Worm (Caenorhabditis elegans) whole organism, L1 larva: ENCODE data around the gene F16F9.1.
A peak's percentile ranks its signal among the peaks of the same experiment; 100 is the strongest.

Source experiments
- C16A3.4 ChIP-seq: fragments of 150-350 bp; optimal IDR thresholded peaks from 2 replicates; lab custom pipeline; 2014; ENCODE audit warnings: missing biosample characterization, missing genetic modification characterization
- aha-1 ChIP-seq: fragments of 150-350 bp; optimal IDR thresholded peaks from 2 replicates; lab custom pipeline; 2014; ENCODE audit warnings: missing biosample characterization, missing genetic modification characterization
- alr-1 ChIP-seq: fragments of 200-800 bp; sonication (Bioruptor generic); optimal IDR thresholded peaks from 2 replicates; lab custom pipeline; 2018; ENCODE audit warnings: borderline replicate concordance, mild to moderate bottlenecking, missing genetic modification characterization, missing compliant biosample characterization
- aly-2 ChIP-seq: fragments of 150-350 bp; optimal IDR thresholded peaks from 2 replicates; lab custom pipeline; 2014; ENCODE audit warnings: missing biosample characterization, missing genetic modification characterization
- ama-1 ChIP-seq: fragments of 150-350 bp; optimal IDR thresholded peaks from 2 replicates; lab custom pipeline; 2014
- ceh-63 ChIP-seq: fragments of 200-800 bp; sonication (Bioruptor generic); optimal IDR thresholded peaks from 2 replicates; lab custom pipeline; 2018; ENCODE audit warnings: mild to moderate bottlenecking, missing genetic modification characterization, missing compliant biosample characterization
- ceh-8 ChIP-seq: fragments of 200-800 bp; sonication (Bioruptor generic); optimal IDR thresholded peaks from 2 replicates; lab custom pipeline; 2018; ENCODE audit warnings: mild to moderate bottlenecking, missing genetic modification characterization, moderate library complexity, missing compliant biosample characterization
- ceh-82 ChIP-seq, 3 experiments: fragments of 150-350 bp in 1 of 3; sonication (generic microtip) in 2 of 3; optimal IDR thresholded peaks; 2 replicates each; lab custom pipeline; 2014 to 2017; ENCODE audit warnings: missing biosample characterization in 3 of 3, missing genetic modification characterization in 3 of 3
- ceh-88 ChIP-seq: fragments of 200-800 bp; sonication (Bioruptor generic); IDR thresholded peaks from 2 replicates; pipeline ENCODE4 v1.3.6; 2022; ENCODE audit warnings: missing genetic modification characterization, missing compliant biosample characterization
- ceh-90 ChIP-seq: sonication (generic microtip); optimal IDR thresholded peaks from 2 replicates; lab custom pipeline; 2016; ENCODE audit warnings: missing genetic modification characterization, missing compliant biosample characterization
- efl-1 ChIP-seq, 4 experiments: fragments of 150-350 bp; optimal IDR thresholded peaks in 3 of 4; peaks in 1 of 4; 1 replicate in 1 of 4; 2 replicates in 3 of 4; lab custom pipeline; 2014; ENCODE audit warnings: missing biosample characterization in 2 of 4, missing genetic modification characterization in 2 of 4, missing genetic modification reagents in 2 of 4
- efl-3 ChIP-seq: fragments of 200-800 bp; sonication (Bioruptor generic); optimal IDR thresholded peaks from 2 replicates; lab custom pipeline; 2018; ENCODE audit warnings: mild to moderate bottlenecking, missing genetic modification characterization, missing compliant biosample characterization
- egl-13 ChIP-seq: sonication (generic microtip); optimal IDR thresholded peaks from 2 replicates; lab custom pipeline; 2016; ENCODE audit warnings: missing genotype, missing genetic modification reagents, missing genetic modification characterization, missing compliant biosample characterization
- egl-27 ChIP-seq, 2 experiments: fragments of 150-350 bp in 1 of 2; sonication (generic microtip); optimal IDR thresholded peaks; 3 replicates each; lab custom pipeline; 2017 to 2018; ENCODE audit warnings: missing biosample characterization in 2 of 2, missing genetic modification characterization in 2 of 2, missing genetic modification reagents in 2 of 2
- elt-3 ChIP-seq, 6 experiments: fragments of 150-350 bp in 1 of 6; sonication (generic microtip); optimal IDR thresholded peaks; 2 replicates each; lab custom pipeline; 2017 to 2018; ENCODE audit warnings: missing biosample characterization in 6 of 6, missing genetic modification characterization in 6 of 6, inconsistent platforms in 1 of 6
- ets-5 ChIP-seq: fragments of 200-800 bp; sonication (Bioruptor generic); IDR thresholded peaks from 2 replicates; pipeline ENCODE4 v1.3.6; 2022; ENCODE audit warnings: missing genetic modification characterization, missing compliant biosample characterization
- fkh-4 ChIP-seq: sonication (generic microtip); optimal IDR thresholded peaks from 2 replicates; lab custom pipeline; 2016; ENCODE audit warnings: missing compliant biosample characterization, missing genetic modification characterization, borderline replicate concordance
- fkh-8 ChIP-seq: sonication (generic microtip); optimal IDR thresholded peaks from 2 replicates; lab custom pipeline; 2016; ENCODE audit warnings: mild to moderate bottlenecking, missing genetic modification characterization, missing compliant biosample characterization
- fos-1 ChIP-seq: fragments of 150-350 bp; optimal IDR thresholded peaks from 2 replicates; lab custom pipeline; 2014; ENCODE audit warnings: missing biosample characterization, missing genetic modification characterization
- grh-1 ChIP-seq: fragments of 200-800 bp; sonication (Bioruptor generic); IDR thresholded peaks from 2 replicates; pipeline ENCODE4 v1.3.6; 2022; ENCODE audit warnings: missing genetic modification reagents, missing genetic modification characterization, missing compliant biosample characterization
- hlh-17 ChIP-seq: fragments of 200-800 bp; sonication (Bioruptor generic); optimal IDR thresholded peaks from 2 replicates; lab custom pipeline; 2018; ENCODE audit warnings: missing genetic modification characterization, mild to moderate bottlenecking, missing compliant biosample characterization, moderate library complexity, borderline replicate concordance
- irx-1 ChIP-seq: sonication (generic microtip); optimal IDR thresholded peaks from 2 replicates; lab custom pipeline; 2016; ENCODE audit warnings: missing genetic modification characterization, missing compliant biosample characterization
- lin-13 ChIP-seq: fragments of 150-350 bp; optimal IDR thresholded peaks from 2 replicates; lab custom pipeline; 2014; ENCODE audit warnings: missing biosample characterization, missing genetic modification reagents, missing genetic modification characterization
- lin-14 ChIP-seq: fragments of 200-800 bp; sonication (Bioruptor generic); optimal IDR thresholded peaks from 2 replicates; lab custom pipeline; 2018; ENCODE audit warnings: mild to moderate bottlenecking, missing genetic modification characterization, moderate library complexity, missing compliant biosample characterization
- lin-15B ChIP-seq: fragments of 150-350 bp; sonication (generic microtip); optimal IDR thresholded peaks from 3 replicates; lab custom pipeline; 2014; ENCODE audit warnings: missing biosample characterization, missing genetic modification characterization
- lin-35 ChIP-seq, 2 experiments: fragments of 150-350 bp; optimal IDR thresholded peaks; 2 replicates each; lab custom pipeline; 2014; ENCODE audit warnings: missing biosample characterization in 2 of 2, missing genetic modification characterization in 2 of 2, missing genetic modification reagents in 2 of 2
- lin-39 ChIP-seq: fragments of 150-350 bp; optimal IDR thresholded peaks from 2 replicates; lab custom pipeline; 2014; ENCODE audit warnings: missing biosample characterization, missing genetic modification reagents, missing genetic modification characterization
- lir-3 ChIP-seq: sonication (generic microtip); optimal IDR thresholded peaks from 2 replicates; lab custom pipeline; 2016; ENCODE audit warnings: mild to moderate bottlenecking, missing genetic modification characterization, moderate library complexity, missing compliant biosample characterization; ENCODE audit not compliant: poor library complexity
- mab-9 ChIP-seq: fragments of 200-800 bp; sonication (Bioruptor generic); IDR thresholded peaks from 2 replicates; pipeline ENCODE4 v1.3.6; 2022; ENCODE audit warnings: missing genetic modification reagents, missing genetic modification characterization, missing compliant biosample characterization
- mef-2 ChIP-seq: fragments of 150-350 bp; optimal IDR thresholded peaks from 2 replicates; lab custom pipeline; 2014; ENCODE audit warnings: missing biosample characterization, missing genetic modification characterization
- mep-1 ChIP-seq: fragments of 150-350 bp; optimal IDR thresholded peaks from 2 replicates; lab custom pipeline; 2014; ENCODE audit warnings: missing biosample characterization, missing genetic modification characterization
- nhr-11 ChIP-seq: fragments of 150-350 bp; optimal IDR thresholded peaks from 2 replicates; lab custom pipeline; 2014; ENCODE audit warnings: missing biosample characterization, missing genetic modification characterization
- nhr-20 ChIP-seq: sonication (generic microtip); optimal IDR thresholded peaks from 2 replicates; lab custom pipeline; 2016; ENCODE audit warnings: mild to moderate bottlenecking, missing genetic modification characterization, missing compliant biosample characterization
- nhr-71 ChIP-seq: sonication (generic microtip); optimal IDR thresholded peaks from 2 replicates; lab custom pipeline; 2016; ENCODE audit warnings: mild to moderate bottlenecking, missing genetic modification characterization, moderate library complexity, missing compliant biosample characterization
- nhr-76 ChIP-seq: sonication (generic microtip); optimal IDR thresholded peaks from 2 replicates; lab custom pipeline; 2017; ENCODE audit warnings: missing biosample characterization, missing genetic modification characterization
- nhr-77 ChIP-seq: fragments of 150-350 bp; optimal IDR thresholded peaks from 2 replicates; lab custom pipeline; 2014; ENCODE audit warnings: missing biosample characterization, missing genetic modification characterization
- nhr-85 ChIP-seq: sonication (generic microtip); peaks from one replicate; lab custom pipeline; 2016; ENCODE audit warnings: missing genetic modification characterization, inconsistent platforms, missing compliant biosample characterization
- rnt-1 ChIP-seq: sonication (generic microtip); optimal IDR thresholded peaks from 2 replicates; lab custom pipeline; 2016; ENCODE audit warnings: mild to moderate bottlenecking, missing genetic modification characterization, moderate library complexity, missing compliant biosample characterization
- skn-1 ChIP-seq: fragments of 150-350 bp; optimal IDR thresholded peaks from 2 replicates; lab custom pipeline; 2014; ENCODE audit warnings: missing biosample characterization, missing genetic modification characterization
- snpc-4 ChIP-seq: fragments of 150-350 bp; optimal IDR thresholded peaks from 2 replicates; lab custom pipeline; 2014; ENCODE audit warnings: missing biosample characterization, missing genetic modification characterization
- sox-4 ChIP-seq: sonication (generic microtip); optimal IDR thresholded peaks from 2 replicates; lab custom pipeline; 2016; ENCODE audit warnings: missing genetic modification characterization, missing compliant biosample characterization
- swsn-7 ChIP-seq: sonication (generic microtip); optimal IDR thresholded peaks from 2 replicates; lab custom pipeline; 2016; ENCODE audit warnings: missing genetic modification characterization, missing compliant biosample characterization
- tlp-1 ChIP-seq: fragments of 150-350 bp; optimal IDR thresholded peaks from 2 replicates; lab custom pipeline; 2014; ENCODE audit warnings: missing biosample characterization, missing genetic modification characterization
- unc-30 ChIP-seq: sonication (generic microtip); optimal IDR thresholded peaks from 2 replicates; lab custom pipeline; 2017; ENCODE audit warnings: missing biosample characterization, missing genetic modification characterization
- unc-62 ChIP-seq: fragments of 150-350 bp; optimal IDR thresholded peaks from 2 replicates; lab custom pipeline; 2014; ENCODE audit warnings: missing biosample characterization, missing genetic modification reagents, missing genetic modification characterization
- unc-86 ChIP-seq: sonication (generic microtip); optimal IDR thresholded peaks from 2 replicates; lab custom pipeline; 2016; ENCODE audit warnings: missing genetic modification characterization, missing compliant biosample characterization
- vab-15 ChIP-seq: sonication (generic microtip); optimal IDR thresholded peaks from 2 replicates; lab custom pipeline; 2017; ENCODE audit warnings: missing genotype, mild to moderate bottlenecking, missing genetic modification characterization, missing compliant biosample characterization
- xbp-1 ChIP-seq: sonication (generic microtip); optimal IDR thresholded peaks from 2 replicates; lab custom pipeline; 2016; ENCODE audit warnings: missing genetic modification characterization, missing compliant biosample characterization
- zag-1 ChIP-seq: fragments of 150-350 bp; optimal IDR thresholded peaks from 2 replicates; lab custom pipeline; 2014; ENCODE audit warnings: missing biosample characterization, missing genetic modification characterization

Gene F16F9.1

DNA sequence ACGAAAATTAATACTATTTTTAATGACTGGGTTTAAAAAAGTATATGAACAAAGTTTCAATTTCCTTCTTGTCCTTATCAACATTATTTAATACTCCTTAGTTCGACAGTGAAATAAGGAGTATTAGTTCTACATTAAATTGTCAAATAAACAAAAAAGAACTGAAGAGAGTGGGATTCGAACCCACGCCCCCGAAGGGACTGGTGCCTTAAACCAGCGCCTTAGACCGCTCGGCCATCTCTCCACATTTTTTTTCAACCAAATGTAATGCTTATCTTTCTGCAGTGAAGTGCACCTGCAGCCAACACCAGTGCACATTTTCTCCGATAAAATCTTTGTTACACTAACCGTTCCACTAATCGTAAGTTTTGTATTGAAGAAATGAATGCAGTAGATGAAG lies 27.0 kb upstream of the F16F9.1 start (continued):
- TF ChIP-seq fkh-8 (tag; lab: Kevin White, UChicago): no peak
- no peak for TF ChIP-seq nhr-76
- TF ChIP-seq lin-35 (GFP tag; optimal IDR thresholded peaks at IDR 0.05; lab: Kevin White, UChicago): peak in 1 of 2 experiments; percentile 26
- no peak for TF ChIP-seq snpc-4 (tag; lab: Kevin White, UChicago)
- no peak for TF ChIP-seq zag-1 (tag; lab: Kevin White, UChicago)
- TF ChIP-seq nhr-20: peak; percentile 10
- TF ChIP-seq mab-9: no peak
- no peak for TF ChIP-seq skn-1
- TF ChIP-seq nhr-11 (tag; lab: Kevin White, UChicago): no peak
- no peak for TF ChIP-seq unc-86
- no peak for TF ChIP-seq lin-39 (tag; lab: Kevin White, UChicago)
- no peak for TF ChIP-seq sox-4 (tag; lab: Kevin White, UChicago)
- no peak for TF ChIP-seq xbp-1 (tag; lab: Kevin White, UChicago)
- TF ChIP-seq ceh-82 (tag; optimal IDR thresholded peaks at IDR 0.05; lab: Kevin White, UChicago): no peak
- TF ChIP-seq lin-15B (tag; lab: Kevin White, UChicago): no peak
- TF ChIP-seq ceh-8 (GFP tag; lab: Kevin White, UChicago): no peak
- peak; percentile 7 for TF ChIP-seq rnt-1 (tag; lab: Kevin White, UChicago)

ce11 chrX:8421594-8421993 lies 24.6 kb upstream of the F16F9.1 start:
- TF ChIP-seq nhr-71 (tag; lab: Kevin White, UChicago) (no peak), lin-35 (GFP tag; optimal IDR thresholded peaks at IDR 0.05; lab: Kevin White, UChicago) (no peak), aly-2 (tag; lab: Kevin White, UChicago) (no peak), mab-9 (no peak), alr-1 (tag; lab: Kevin White, UChicago) (peak; percentile 77)

- TF ChIP-seq efl-3 (GFP tag; lab: Kevin White, UChicago) (no peak), lin-39 (tag; lab: Kevin White, UChicago) (no peak), unc-30 (tag; lab: Kevin White, UChicago) (no peak), nhr-85 (tag; lab: Kevin White, UChicago) (peak; percentile 74), swsn-7 (peak; percentile 54), ceh-63 (no peak), xbp-1 (tag; lab: Kevin White, UChicago) (peak; percentile 69), mep-1 (tag; lab: Kevin White, UChicago) (peak; percentile 63), irx-1 (tag; lab: Kevin White, UChicago) (no peak), grh-1 (no peak), nhr-77 (tag; lab: Kevin White, UChicago) (no peak), tlp-1 (tag; lab: Kevin White, UChicago) (no peak), nhr-76 (no peak), egl-27 (tag; optimal IDR thresholded peaks at IDR 0.05; lab: Kevin White, UChicago) (no peak), unc-62 (GFP tag; lab: Kevin White, UChicago) (no peak), lin-13 (GFP tag; lab: Kevin White, UChicago) (peak; percentile 37), vab-15 (tag; lab: Kevin White, UChicago) (no peak), ama-1 (lab: Kevin White, UChicago) (no peak), lin-14 (peak; percentile 75), mef-2 (tag; lab: Kevin White, UChicago) (no peak), elt-3 (tag; optimal IDR thresholded peaks at IDR 0.05; lab: Kevin White, UChicago) (peak in 1 of 6 experiments; percentile 16), ceh-90 (tag; lab: Kevin White, UChicago) (no peak), ceh-82 (tag; optimal IDR thresholded peaks at IDR 0.05; lab: Kevin White, UChicago) (peak in 2 of 3 experiments; percentile 26 to 70), C16A3.4 (tag; lab: Kevin White, UChicago) (peak; percentile 52), aha-1 (tag; lab: Kevin White, UChicago) (no peak), sox-4 (tag; lab: Kevin White, UChicago) (no peak), egl-13 (tag; lab: Kevin White, UChicago) (no peak), fos-1 (tag; lab: Kevin White, UChicago) (no peak), efl-1 (optimal IDR thresholded peaks at IDR 0.05; lab: Kevin White, UChicago) (peak; percentile 47 to 61), efl-1 (GFP tag; optimal IDR thresholded peaks at IDR 0.05 in 1 of 2; lab: Kevin White, UChicago) (peak; percentile 30 to 91), ets-5 (no peak), lir-3 (no peak), ceh-88 (GFP tag; lab: Robert Waterston, UW) (no peak), hlh-17 (GFP tag; lab: Kevin White, UChicago) (no peak), fkh-4 (no peak)
Observed at ce11 chrX:8422020-8422419, 24.2 kb upstream of the F16F9.1 start, which contains the start of gene tag-123. Gene tag-123, minus strand, starts transcription at chrX:8422055.
